Fruit fly (Drosophila melanogaster) whole organism, embryonic: ENCODE results near the gene CG43318.

Source experiments
- CG10274 ChIP-seq: fragments of 200-800 bp; sonication (Bioruptor generic); optimal IDR thresholded peaks from 3 replicates; lab custom pipeline; 2017; ENCODE audit warnings: missing biosample characterization, mild to moderate bottlenecking, missing genetic modification characterization
- CG10366 ChIP-seq: fragments of 200-800 bp; sonication (Bioruptor generic); IDR thresholded peaks from 2 replicates; pipeline ENCODE4 v1.3.6; 2022; ENCODE audit warnings: missing biosample characterization, missing genetic modification characterization
- CG10543 ChIP-seq: fragments of 200-800 bp; sonication (Bioruptor generic); optimal IDR thresholded peaks from 3 replicates; lab custom pipeline; 2017; ENCODE audit warnings: missing biosample characterization, mild to moderate bottlenecking, missing genetic modification characterization, moderate library complexity
- CG11247 ChIP-seq: fragments of 200-800 bp; sonication (Bioruptor generic); IDR thresholded peaks from 2 replicates; pipeline ENCODE4 v1.3.6; 2022; ENCODE audit warnings: missing biosample characterization, missing genetic modification characterization
- CG13424 ChIP-seq: fragments of 200-800 bp; sonication (Bioruptor generic); optimal IDR thresholded peaks from 2 replicates; lab custom pipeline; 2019; ENCODE audit warnings: missing biosample characterization, mild to moderate bottlenecking, missing genetic modification characterization, moderate library complexity
- CG13894 ChIP-seq: fragments of 200-800 bp; sonication (Bioruptor generic); optimal IDR thresholded peaks from 3 replicates; lab custom pipeline; 2018; ENCODE audit warnings: missing biosample characterization, mild to moderate bottlenecking, missing genetic modification characterization, moderate library complexity
- CG15514 ChIP-seq: fragments of 200-800 bp; sonication (Bioruptor generic); optimal IDR thresholded peaks from 3 replicates; lab custom pipeline; 2017; ENCODE audit warnings: missing biosample characterization, missing genetic modification characterization, mild to moderate bottlenecking, moderate library complexity, missing genetic modification reagents
- CG18619 ChIP-seq: fragments of 200-800 bp; sonication (Bioruptor generic); optimal IDR thresholded peaks from 3 replicates; lab custom pipeline; 2017; ENCODE audit warnings: missing biosample characterization, mild to moderate bottlenecking, missing genetic modification characterization
- CG2116 ChIP-seq: fragments of 200-800 bp; sonication (Bioruptor generic); optimal IDR thresholded peaks from 3 replicates; lab custom pipeline; 2018; ENCODE audit warnings: missing biosample characterization, mild to moderate bottlenecking, missing genetic modification characterization
- CG2120 ChIP-seq: fragments of 200-800 bp; sonication (Bioruptor generic); optimal IDR thresholded peaks from 3 replicates; lab custom pipeline; 2016; ENCODE audit warnings: missing biosample characterization, missing genetic modification characterization
- CG30431 ChIP-seq: fragments of 200-800 bp; sonication (Bioruptor generic); optimal IDR thresholded peaks from 2 replicates; lab custom pipeline; 2017; ENCODE audit warnings: missing biosample characterization, missing genetic modification characterization
- CG32532 ChIP-seq: fragments of 200-800 bp; sonication (Bioruptor generic); IDR thresholded peaks from 2 replicates; pipeline ENCODE4 v1.3.6; 2022; ENCODE audit warnings: missing biosample characterization, missing genetic modification characterization
- CG34224 ChIP-seq: fragments of 200-800 bp; sonication (Bioruptor generic); IDR thresholded peaks from 3 replicates; pipeline ENCODE4 v1.3.6; 2022; ENCODE audit warnings: missing biosample characterization, missing genetic modification characterization; ENCODE audit not compliant: partially characterized antibody
- CG34422 ChIP-seq: fragments of 200-800 bp; sonication (Bioruptor generic); IDR thresholded peaks from 3 replicates; pipeline ENCODE4 v1.3.6; 2022; ENCODE audit warnings: missing biosample characterization, missing genetic modification characterization
- CG3995 ChIP-seq: fragments of 200-800 bp; sonication (Bioruptor generic); optimal IDR thresholded peaks from 3 replicates; lab custom pipeline; 2016; ENCODE audit warnings: missing biosample characterization, missing genetic modification characterization
- CG42726 ChIP-seq: fragments of 200-800 bp; sonication (Bioruptor generic); IDR thresholded peaks from 2 replicates; pipeline ENCODE4 v1.3.6; 2022; ENCODE audit warnings: missing biosample characterization, missing genetic modification characterization; ENCODE audit not compliant: partially characterized antibody
- CG7357 ChIP-seq: fragments of 200-800 bp; sonication (Bioruptor generic); IDR thresholded peaks from 3 replicates; pipeline ENCODE4 v1.3.6; 2022; ENCODE audit warnings: missing biosample characterization, missing genetic modification characterization
- CG7745 ChIP-seq: fragments of 200-800 bp; sonication (Bioruptor generic); optimal IDR thresholded peaks from 2 replicates; lab custom pipeline; 2018; ENCODE audit warnings: missing biosample characterization, mild to moderate bottlenecking, missing genetic modification characterization, moderate library complexity
- CG7963 ChIP-seq: fragments of 200-800 bp; sonication (Bioruptor generic); IDR thresholded peaks from 3 replicates; pipeline ENCODE4 v1.3.6; 2022; ENCODE audit warnings: missing biosample characterization, missing genetic modification characterization; ENCODE audit not compliant: partially characterized antibody
- CG8281 ChIP-seq: fragments of 200-800 bp; sonication (Bioruptor generic); optimal IDR thresholded peaks from 2 replicates; lab custom pipeline; 2018; ENCODE audit warnings: missing biosample characterization, mild to moderate bottlenecking, missing genetic modification characterization, moderate library complexity
- CG8388 ChIP-seq: fragments of 200-800 bp; sonication (Bioruptor generic); optimal IDR thresholded peaks from 2 replicates; lab custom pipeline; 2019; ENCODE audit warnings: missing biosample characterization, mild to moderate bottlenecking, missing genetic modification characterization, moderate library complexity
- CG8944 ChIP-seq: fragments of 200-800 bp; sonication (Bioruptor generic); optimal IDR thresholded peaks from 3 replicates; lab custom pipeline; 2016; ENCODE audit warnings: missing biosample characterization, missing genetic modification characterization
- Dad ChIP-seq: fragments of 200-800 bp; sonication (Bioruptor generic); optimal IDR thresholded peaks from 3 replicates; lab custom pipeline; 2016; ENCODE audit warnings: missing biosample characterization, missing genetic modification characterization
- HLH3B ChIP-seq: fragments of 200-800 bp; sonication (Bioruptor generic); IDR thresholded peaks from 2 replicates; pipeline ENCODE4 v1.3.6; 2022; ENCODE audit warnings: missing biosample characterization, missing genetic modification characterization
- HLH4C ChIP-seq: fragments of 200-800 bp; sonication (Bioruptor generic); IDR thresholded peaks from 3 replicates; pipeline ENCODE4 v1.3.6; 2022; ENCODE audit warnings: missing biosample characterization, missing genetic modification characterization; ENCODE audit not compliant: partially characterized antibody
- Hand ChIP-seq: fragments of 200-800 bp; sonication (Bioruptor generic); optimal IDR thresholded peaks from 2 replicates; lab custom pipeline; 2017; ENCODE audit warnings: mild to moderate bottlenecking, missing biosample characterization, missing genetic modification reagents, missing genetic modification characterization
- Hsf ChIP-seq: fragments of 200-800 bp; sonication (Bioruptor generic); optimal IDR thresholded peaks from 3 replicates; lab custom pipeline; 2016; ENCODE audit warnings: missing biosample characterization, missing genetic modification characterization
- Lim3 ChIP-seq: fragments of 200-800 bp; sonication (Bioruptor generic); IDR thresholded peaks from 2 replicates; pipeline ENCODE4 v1.3.6; 2022; ENCODE audit warnings: missing biosample characterization, missing genetic modification characterization
- MBD-R2 ChIP-seq: fragments of 200-800 bp; sonication (Bioruptor generic); IDR thresholded peaks from 2 replicates; pipeline ENCODE4 v1.3.6; 2022; ENCODE audit warnings: missing biosample characterization, missing genetic modification characterization
- Mad ChIP-seq: fragments of 200-800 bp; sonication (Bioruptor generic); optimal IDR thresholded peaks from 2 replicates; lab custom pipeline; 2016; ENCODE audit warnings: missing biosample characterization, missing genetic modification characterization
- NC2β ChIP-seq: fragments of 200-800 bp; sonication (Bioruptor generic); optimal IDR thresholded peaks from 2 replicates; lab custom pipeline; 2016; ENCODE audit warnings: missing biosample characterization, missing genetic modification characterization
- Nf-YA ChIP-seq: fragments of 200-800 bp; sonication (Bioruptor generic); IDR thresholded peaks from 2 replicates; pipeline ENCODE4 v1.3.6; 2022; ENCODE audit warnings: missing biosample characterization, missing genetic modification characterization
- Nf-YC ChIP-seq: fragments of 200-800 bp; optimal IDR thresholded peaks from 3 replicates; lab custom pipeline; 2019; ENCODE audit warnings: missing biosample characterization, mild to moderate bottlenecking, missing genetic modification characterization, moderate library complexity
- Ptx1 ChIP-seq: fragments of 200-800 bp; sonication (Bioruptor generic); IDR thresholded peaks from 2 replicates; pipeline ENCODE4 v1.3.6; 2022; ENCODE audit warnings: missing biosample characterization, missing genetic modification characterization
- aop ChIP-seq: fragments of 200-800 bp; sonication (Bioruptor generic); IDR thresholded peaks from 2 replicates; pipeline ENCODE4 v1.3.6; 2022; ENCODE audit warnings: missing biosample characterization, missing genetic modification characterization
- bowl ChIP-seq: fragments of 200-800 bp; sonication (Bioruptor generic); IDR thresholded peaks from 2 replicates; pipeline ENCODE4 v1.3.6; 2022; ENCODE audit warnings: missing biosample characterization, missing genetic modification characterization
- cg ChIP-seq: fragments of 200-800 bp; sonication (Bioruptor generic); optimal IDR thresholded peaks from 3 replicates; lab custom pipeline; 2019; ENCODE audit warnings: missing biosample characterization, mild to moderate bottlenecking, missing genetic modification characterization, moderate library complexity
- fd102C ChIP-seq: fragments of 200-800 bp; sonication (Bioruptor generic); optimal IDR thresholded peaks from 2 replicates; lab custom pipeline; 2018; ENCODE audit warnings: missing biosample characterization, mild to moderate bottlenecking, missing genetic modification characterization, moderate library complexity
- gcm ChIP-seq: fragments of 200-800 bp; sonication (Bioruptor generic); optimal IDR thresholded peaks from 2 replicates; lab custom pipeline; 2019; ENCODE audit warnings: missing biosample characterization, mild to moderate bottlenecking, missing genetic modification characterization, moderate library complexity
- gsb-n ChIP-seq: fragments of 200-800 bp; sonication (Bioruptor generic); optimal IDR thresholded peaks from 3 replicates; lab custom pipeline; 2018; ENCODE audit warnings: missing biosample characterization, mild to moderate bottlenecking, missing genetic modification characterization
- jigr1 ChIP-seq: fragments of 200-800 bp; sonication (Bioruptor generic); IDR thresholded peaks from 3 replicates; pipeline ENCODE4 v1.3.6; 2022; ENCODE audit warnings: missing biosample characterization, missing genetic modification characterization
- maf-S ChIP-seq: fragments of 200-800 bp; sonication (Bioruptor generic); optimal IDR thresholded peaks from 2 replicates; lab custom pipeline; 2016; ENCODE audit warnings: missing biosample characterization, missing genetic modification characterization
- mld ChIP-seq: fragments of 200-800 bp; sonication (Bioruptor generic); IDR thresholded peaks from 3 replicates; pipeline ENCODE4 v1.3.6; 2022; ENCODE audit warnings: missing biosample characterization, missing genetic modification characterization; ENCODE audit not compliant: partially characterized antibody
- onecut ChIP-seq: fragments of 200-800 bp; sonication (Bioruptor generic); IDR thresholded peaks from 2 replicates; pipeline ENCODE4 v1.3.6; 2022; ENCODE audit warnings: missing biosample characterization, missing genetic modification characterization
- peb ChIP-seq: fragments of 200-800 bp; sonication (Bioruptor generic); IDR thresholded peaks from 2 replicates; pipeline ENCODE4 v1.3.6; 2022; ENCODE audit warnings: missing biosample characterization, missing genetic modification characterization
- seq ChIP-seq: fragments of 200-800 bp; sonication (Bioruptor generic); IDR thresholded peaks from 2 replicates; pipeline ENCODE4 v1.3.6; 2022; ENCODE audit warnings: missing biosample characterization, missing genetic modification characterization
- stwl ChIP-seq: fragments of 200-800 bp; sonication (Bioruptor generic); optimal IDR thresholded peaks from 3 replicates; lab custom pipeline; 2018; ENCODE audit warnings: missing biosample characterization, mild to moderate bottlenecking, missing genetic modification characterization, moderate library complexity
- unpg ChIP-seq: fragments of 200-800 bp; sonication (Bioruptor generic); optimal IDR thresholded peaks from 3 replicates; lab custom pipeline; 2018; ENCODE audit warnings: missing biosample characterization, mild to moderate bottlenecking, missing genetic modification characterization, moderate library complexity
- vvl ChIP-seq: fragments of 200-800 bp; sonication (Bioruptor generic); IDR thresholded peaks from 2 replicates; pipeline ENCODE4 v1.3.6; 2022; ENCODE audit warnings: missing biosample characterization, missing genetic modification characterization
- wek ChIP-seq: fragments of 200-800 bp; sonication (Bioruptor generic); optimal IDR thresholded peaks from 3 replicates; lab custom pipeline; 2018; ENCODE audit warnings: missing biosample characterization, mild to moderate bottlenecking, missing genetic modification characterization, moderate library complexity
- z ChIP-seq: fragments of 200-800 bp; sonication (Bioruptor generic); IDR thresholded peaks from 3 replicates; pipeline ENCODE4 v1.3.6; 2022; ENCODE audit warnings: missing biosample characterization, missing genetic modification characterization

CG43318 gene

dm6 chr3R:15793372-15793802 is 39.8 kb downstream of the CG43318 start, which contains the start of gene nsl1 (continued):
- TF ChIP-seq CG10274 (GFP tag; lab: Kevin White, UChicago) (no peak), CG30431 (no peak), Ptx1 (GFP tag; lab: Robert Waterston, UW) (peak; percentile 37; the same call in 1 of the 2 replicates), CG42726 (peak; percentile 94), peb (GFP tag; lab: Robert Waterston, UW) (no peak), wek (GFP tag; lab: Kevin White, UChicago) (no peak), CG2120 (GFP tag; lab: Kevin White, UChicago) (peak; percentile 14), z (GFP tag; lab: Robert Waterston, UW) (no peak), CG15514 (GFP tag; lab: Kevin White, UChicago) (peak; percentile 71), cg (no peak), CG8944 (GFP tag; lab: Kevin White, UChicago) (no peak), jigr1 (GFP tag; lab: Robert Waterston, UW) (no peak), CG7745 (no peak), gsb-n (tag; lab: Kevin White, UChicago) (no peak), CG8388 (GFP tag; lab: Kevin White, UChicago) (no peak), aop (peak; percentile 19; the same call in 1 of the 2 replicates), CG18619 (no peak), CG7963 (GFP tag; lab: Robert Waterston, UW) (peak; percentile 94), Hsf (peak; percentile 11), vvl (GFP tag; lab: Robert Waterston, UW) (peak; percentile 69; the same call in 1 of the 2 replicates), Hand (no peak), fd102C (peak; percentile 22), Dad (GFP tag; lab: Kevin White, UChicago) (peak; percentile 22), gcm (GFP tag; lab: Kevin White, UChicago) (peak; percentile 14), CG32532 (GFP tag; lab: Robert Waterston, UW) (peak; percentile 56), CG11247 (GFP tag; lab: Robert Waterston, UW) (no peak), unpg (GFP tag; lab: Kevin White, UChicago) (no peak), seq (GFP tag; lab: Robert Waterston, UW) (no peak), Mad (GFP tag; lab: Kevin White, UChicago) (no peak), stwl (peak; percentile 87), bowl (no peak), maf-S (no peak), Nf-YA (GFP tag; lab: Robert Waterston, UW) (no peak), CG13424 (tag; lab: Kevin White, UChicago) (peak; percentile 2), CG13894 (peak; percentile 11), MBD-R2 (GFP tag; lab: Robert Waterston, UW) (peak; percentile 56; the same call in 1 of the 2 replicates), HLH4C (peak; percentile 96), CG10366 (GFP tag; lab: Robert Waterston, UW) (peak; percentile 29; the same call in 1 of the 2 replicates), CG34422 (no peak; the same call in 2 of the 3 replicates), CG7357 (GFP tag; lab: Robert Waterston, UW) (no peak), HLH3B (GFP tag; lab: Robert Waterston, UW) (no peak), CG34224 (peak; percentile 98), onecut (GFP tag; lab: Robert Waterston, UW) (peak; percentile 14; the same call in 1 of the 2 replicates), CG10543 (GFP tag; lab: Kevin White, UChicago) (peak; percentile 46), NC2β (no peak), Nf-YC (tag; lab: Kevin White, UChicago) (peak; percentile 78), CG3995 (GFP tag; lab: Kevin White, UChicago) (peak; percentile 65), CG2116 (GFP tag; lab: Kevin White, UChicago) (peak; percentile 94), mld (GFP tag; lab: Robert Waterston, UW) (peak; percentile 90), Lim3 (GFP tag; lab: Robert Waterston, UW) (no peak), CG8281 (tag; lab: Kevin White, UChicago) (no peak)
